Worm (Caenorhabditis elegans) whole organism, L2 larva: Measurements from ENCODE around the gene ZK177.3.

ENCODE experiments used
- C34F6.9 ChIP-seq: fragments of 150-350 bp; optimal IDR thresholded peaks from 2 replicates; lab custom pipeline; 2014; ENCODE audit warnings: missing biosample characterization, missing genetic modification characterization
- F13H6.1 ChIP-seq: sonication (generic microtip); optimal IDR thresholded peaks from 2 replicates; lab custom pipeline; 2016; ENCODE audit warnings: missing genetic modification characterization, missing compliant biosample characterization
- R02D3.7 ChIP-seq: fragments of 150-350 bp; optimal IDR thresholded peaks from 2 replicates; lab custom pipeline; 2014; ENCODE audit warnings: missing biosample characterization, missing genetic modification characterization
- Y55F3AM.14 ChIP-seq: fragments of 200-800 bp; sonication (Bioruptor generic); optimal IDR thresholded peaks from 2 replicates; lab custom pipeline; 2018; ENCODE audit warnings: mild to moderate bottlenecking, missing genetic modification characterization, missing compliant biosample characterization
- ZK546.5 ChIP-seq: sonication (generic microtip); optimal IDR thresholded peaks from 2 replicates; lab custom pipeline; 2017; ENCODE audit warnings: missing biosample characterization, missing genetic modification characterization
- ama-1 ChIP-seq: fragments of 150-350 bp; optimal IDR thresholded peaks from 2 replicates; lab custom pipeline; 2018; ENCODE audit warnings: inconsistent platforms
- blmp-1 ChIP-seq: sonication (generic microtip); optimal IDR thresholded peaks from 2 replicates; lab custom pipeline; 2017; ENCODE audit warnings: missing genetic modification characterization, mild to moderate bottlenecking, missing compliant biosample characterization, antibody characterized with exemption, moderate library complexity; ENCODE audit not compliant: insufficient read depth
- ceh-16 ChIP-seq: fragments of 150-350 bp; optimal IDR thresholded peaks from 2 replicates; lab custom pipeline; 2014; ENCODE audit warnings: missing biosample characterization, missing genetic modification characterization
- ceh-82 ChIP-seq: fragments of 150-350 bp; optimal IDR thresholded peaks from 2 replicates; lab custom pipeline; 2014; ENCODE audit warnings: missing biosample characterization, missing genetic modification characterization
- dmd-4 ChIP-seq: sonication (generic microtip); optimal IDR thresholded peaks from 2 replicates; lab custom pipeline; 2017; ENCODE audit warnings: missing biosample characterization, missing genetic modification characterization
- egl-27 ChIP-seq: sonication (generic microtip); optimal IDR thresholded peaks from 3 replicates; lab custom pipeline; 2017; ENCODE audit warnings: missing biosample characterization, missing genetic modification reagents, missing genetic modification characterization
- fos-1 ChIP-seq: fragments of 150-350 bp; optimal IDR thresholded peaks from 2 replicates; lab custom pipeline; 2014; ENCODE audit warnings: missing biosample characterization, missing genetic modification characterization
- gmeb-1 ChIP-seq: fragments of 150-350 bp; optimal IDR thresholded peaks from 2 replicates; lab custom pipeline; 2014; ENCODE audit warnings: missing biosample characterization, missing genetic modification characterization
- lin-11 ChIP-seq: fragments of 150-350 bp; sonication (generic microtip); optimal IDR thresholded peaks from 2 replicates; lab custom pipeline; 2014; ENCODE audit warnings: missing biosample characterization, missing genetic modification characterization, inconsistent platforms, mixed read lengths
- lsy-2 ChIP-seq, 2 experiments: fragments of 150-350 bp in 1 of 2; sonication (generic microtip) in 1 of 2; optimal IDR thresholded peaks; 2 replicates each; lab custom pipeline; 2014 to 2017; ENCODE audit warnings: missing biosample characterization in 2 of 2, missing genetic modification characterization in 2 of 2
- mab-5 ChIP-seq: fragments of 150-350 bp; optimal IDR thresholded peaks from 2 replicates; lab custom pipeline; 2014; ENCODE audit warnings: missing biosample characterization, missing genetic modification characterization
- mdl-1 ChIP-seq, 2 experiments: fragments of 150-350 bp in 1 of 2; sonication (generic microtip) in 1 of 2; optimal IDR thresholded peaks; 2 replicates each; lab custom pipeline; 2017; ENCODE audit warnings: missing biosample characterization in 2 of 2, missing genetic modification characterization in 2 of 2
- nhr-10 ChIP-seq: sonication (generic microtip); optimal IDR thresholded peaks from 2 replicates; lab custom pipeline; 2017; ENCODE audit warnings: missing biosample characterization, missing genetic modification characterization
- nhr-129 ChIP-seq: fragments of 150-350 bp; optimal IDR thresholded peaks from 2 replicates; lab custom pipeline; 2014; ENCODE audit warnings: missing biosample characterization, missing genetic modification characterization
- nhr-21 ChIP-seq: fragments of 150-350 bp; optimal IDR thresholded peaks from 2 replicates; lab custom pipeline; 2014; ENCODE audit warnings: missing biosample characterization, missing genetic modification characterization
- nhr-23 ChIP-seq: fragments of 150-350 bp; optimal IDR thresholded peaks from 2 replicates; lab custom pipeline; 2014; ENCODE audit warnings: missing biosample characterization, missing genetic modification reagents, missing genetic modification characterization
- peb-1 ChIP-seq: fragments of 150-350 bp; optimal IDR thresholded peaks from 2 replicates; lab custom pipeline; 2014; ENCODE audit warnings: missing biosample characterization, missing genetic modification characterization
- sem-4 ChIP-seq: fragments of 150-350 bp; optimal IDR thresholded peaks from 2 replicates; lab custom pipeline; 2014; ENCODE audit warnings: missing biosample characterization, missing genetic modification reagents, missing genetic modification characterization
- skn-1 ChIP-seq: sonication (generic microtip); optimal IDR thresholded peaks from 2 replicates; lab custom pipeline; 2017; ENCODE audit warnings: missing biosample characterization, missing genetic modification characterization
- sma-3 ChIP-seq: sonication (generic microtip); optimal IDR thresholded peaks from 2 replicates; lab custom pipeline; 2016; ENCODE audit warnings: missing genetic modification reagents, missing genetic modification characterization, missing compliant biosample characterization
- sma-9 ChIP-seq, 2 experiments: fragments of 150-350 bp in 1 of 2; sonication (generic microtip) in 1 of 2; optimal IDR thresholded peaks; 2 replicates each; lab custom pipeline; 2014 to 2016; ENCODE audit warnings: missing genetic modification characterization in 2 of 2, mild to moderate bottlenecking in 1 of 2, missing biosample characterization in 1 of 2, missing compliant biosample characterization in 1 of 2, missing genetic modification reagents in 1 of 2, moderate library complexity in 1 of 2
- snpc-4 ChIP-seq: fragments of 150-350 bp; optimal IDR thresholded peaks from 2 replicates; lab custom pipeline; 2014; ENCODE audit warnings: missing biosample characterization, missing genetic modification characterization
- unc-39 ChIP-seq: fragments of 150-350 bp; optimal IDR thresholded peaks from 2 replicates; lab custom pipeline; 2014; ENCODE audit warnings: missing biosample characterization, missing genetic modification characterization
- unc-55 ChIP-seq: fragments of 150-350 bp; sonication (generic microtip); optimal IDR thresholded peaks from 3 replicates; lab custom pipeline; 2014; ENCODE audit warnings: missing biosample characterization, missing genetic modification reagents, missing genetic modification characterization
- ztf-1 ChIP-seq: fragments of 200-800 bp; sonication (Bioruptor generic); conservative IDR thresholded peaks from 2 replicates; pipeline ENCODE4 v1.3.6; 2022; ENCODE audit warnings: missing genetic modification characterization, missing compliant biosample characterization
- ztf-11 ChIP-seq: sonication (generic microtip); optimal IDR thresholded peaks from 2 replicates; lab custom pipeline; 2017; ENCODE audit warnings: missing biosample characterization, missing genetic modification characterization
- ztf-4 ChIP-seq: fragments of 150-350 bp; optimal IDR thresholded peaks from 2 replicates; lab custom pipeline; 2014; ENCODE audit warnings: missing biosample characterization, missing genetic modification characterization

The ZK177.3 gene

ce11 chrII:5500986-5501657, 14.5 kb upstream of the ZK177.3 start, which contains the start of gene F12A10.8:
F12A10.8 (minus strand) TSS chrII:5501064.
- TF ChIP-seq nhr-129 (tag; lab: Kevin White, UChicago) (peak; percentile 35), sma-3 (no peak), ceh-82 (tag; lab: Kevin White, UChicago) (no peak), sem-4 (tag; lab: Kevin White, UChicago) (no peak), C34F6.9 (tag; lab: Kevin White, UChicago) (peak; percentile 33), lsy-2 (tag; optimal IDR thresholded peaks at IDR 0.05; lab: Kevin White, UChicago) (peak in 1 of 2 experiments; percentile 49), nhr-21 (tag; lab: Kevin White, UChicago) (no peak), gmeb-1 (tag; lab: Kevin White, UChicago) (peak; percentile 70)

DNA sequence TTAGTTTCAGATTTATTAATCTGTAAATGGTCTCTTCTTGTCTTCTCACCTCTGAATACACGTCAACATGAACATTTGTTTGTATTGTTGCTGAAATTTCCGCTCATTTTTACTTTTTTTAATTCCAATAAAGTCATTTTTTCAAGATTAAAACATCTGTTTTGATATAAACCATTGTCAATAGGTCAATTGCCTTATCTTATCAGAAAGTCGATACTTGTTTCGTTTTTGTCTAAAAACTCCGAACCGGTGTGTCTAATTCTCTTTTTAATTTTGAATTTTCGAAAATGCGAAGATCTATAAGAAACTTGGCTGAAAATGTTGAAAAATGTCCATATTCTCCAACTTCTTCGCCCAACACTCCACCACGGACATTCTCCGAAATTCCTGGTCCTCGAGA, 11.9 kb upstream of the ZK177.3 start, which contains the start of gene cyp-44A1:
TSS of gene cyp-44A1 (plus strand) at position 285 of the 400 bp plus-strand sequence.
- no peak for TF ChIP-seq ztf-1 (GFP tag; lab: Robert Waterston, UW)
- peak; percentile 2 for TF ChIP-seq fos-1 (tag; lab: Kevin White, UChicago)

ce11 chrII:5505820-5506287, 9.8 kb upstream of the ZK177.3 start, which contains the start of gene npp-24:
npp-24 (plus strand) TSS chrII:5505870.
- TF ChIP-seq ZK546.5 (tag; lab: Kevin White, UChicago) (no peak), lsy-2 (tag; optimal IDR thresholded peaks at IDR 0.05; lab: Kevin White, UChicago) (peak in 1 of 2 experiments; percentile 38), C34F6.9 (tag; lab: Kevin White, UChicago) (peak; percentile 10), F13H6.1 (tag; lab: Kevin White, UChicago) (no peak), blmp-1 (peak; percentile 49), unc-55 (GFP tag; lab: Kevin White, UChicago) (peak; percentile 13)

DNA sequence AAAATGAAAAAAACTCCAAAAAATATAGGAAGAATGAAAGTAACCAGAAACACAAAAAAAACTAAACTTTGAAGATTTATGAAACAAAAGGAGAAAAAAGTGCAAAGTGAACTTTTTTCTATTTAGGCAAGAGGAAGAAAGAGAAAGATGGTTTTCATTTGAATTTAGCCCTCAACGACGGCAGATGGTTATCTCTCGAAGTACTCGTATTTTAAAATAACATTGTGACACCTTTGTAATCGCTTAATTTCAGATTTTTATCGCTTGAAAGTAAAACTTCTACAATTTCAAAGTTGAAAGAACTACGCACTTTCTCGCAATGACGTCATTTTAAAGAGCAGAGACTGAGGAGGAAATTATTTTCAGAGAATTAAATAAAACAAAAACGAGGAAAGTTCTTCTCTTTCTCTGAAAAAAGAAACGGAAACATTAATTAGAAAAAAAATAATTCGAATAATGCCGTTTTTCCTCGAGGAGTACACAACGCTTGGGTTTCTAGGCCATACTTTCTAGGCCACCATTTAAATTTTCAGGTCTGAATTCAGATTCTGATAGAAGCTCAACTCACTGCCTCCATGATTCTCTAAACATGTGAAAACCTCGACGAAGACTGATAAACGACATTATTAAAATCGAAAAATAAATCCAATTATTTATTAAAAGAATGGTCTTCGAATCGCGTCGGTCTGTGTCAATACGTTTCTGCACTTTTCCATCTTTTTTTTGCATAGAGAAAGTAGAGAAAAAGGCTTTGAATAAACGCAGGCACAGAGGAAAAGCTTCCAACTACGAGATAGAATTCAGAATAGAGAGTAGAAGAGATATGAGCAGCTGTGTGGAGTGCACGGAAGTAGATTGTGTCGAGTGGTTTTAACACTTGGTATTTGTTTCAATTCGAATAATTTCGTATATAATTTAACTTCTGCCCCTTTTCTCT, 4.0 kb upstream of the ZK177.3 start:
- TF ChIP-seq ceh-16 (no peak), Y55F3AM.14 (no peak), ZK546.5 (tag; lab: Kevin White, UChicago) (no peak), lsy-2 (tag; optimal IDR thresholded peaks at IDR 0.05; lab: Kevin White, UChicago) (peak in 1 of 2 experiments; percentile 56), ztf-11 (no peak), peb-1 (no peak), nhr-21 (tag; lab: Kevin White, UChicago) (no peak), skn-1 (no peak), sem-4 (tag; lab: Kevin White, UChicago) (no peak), sma-9 (GFP tag; optimal IDR thresholded peaks at IDR 0.05; lab: Kevin White, UChicago) (no peak), sma-9 (tag; optimal IDR thresholded peaks at IDR 0.05; lab: Kevin White, UChicago) (no peak), lin-11 (tag; lab: Kevin White, UChicago) (no peak), mdl-1 (tag; optimal IDR thresholded peaks at IDR 0.05; lab: Kevin White, UChicago) (no peak), nhr-10 (tag; lab: Kevin White, UChicago) (no peak), C34F6.9 (tag; lab: Kevin White, UChicago) (peak; percentile 83), unc-39 (tag; lab: Kevin White, UChicago) (no peak), gmeb-1 (tag; lab: Kevin White, UChicago) (no peak), unc-55 (GFP tag; lab: Kevin White, UChicago) (peak; percentile 44), dmd-4 (tag; lab: Kevin White, UChicago) (no peak), nhr-23 (no peak), R02D3.7 (tag; lab: Kevin White, UChicago) (no peak), ama-1 (lab: Kevin White, UChicago) (no peak), snpc-4 (tag; lab: Kevin White, UChicago) (no peak), ztf-4 (no peak), egl-27 (tag; lab: Kevin White, UChicago) (no peak), nhr-129 (tag; lab: Kevin White, UChicago) (peak; percentile 44), mab-5 (tag; lab: Kevin White, UChicago) (no peak), fos-1 (tag; lab: Kevin White, UChicago) (no peak), blmp-1 (peak; percentile 13), F13H6.1 (tag; lab: Kevin White, UChicago) (no peak)
